Fruit fly (Drosophila melanogaster) whole organism, wandering third instar larva: ENCODE measurements around the gene Klp61F.

Source experiments
- fru ChIP-seq: fragments of 200-800 bp; sonication (Bioruptor generic); optimal IDR thresholded peaks from 3 replicates; lab custom pipeline; 2016; ENCODE audit warnings: missing biosample characterization, mild to moderate bottlenecking, missing genetic modification characterization
- pan ChIP-seq: fragments of >200 bp; optimal IDR thresholded peaks from 2 replicates; lab custom pipeline; 2017

DNA sequence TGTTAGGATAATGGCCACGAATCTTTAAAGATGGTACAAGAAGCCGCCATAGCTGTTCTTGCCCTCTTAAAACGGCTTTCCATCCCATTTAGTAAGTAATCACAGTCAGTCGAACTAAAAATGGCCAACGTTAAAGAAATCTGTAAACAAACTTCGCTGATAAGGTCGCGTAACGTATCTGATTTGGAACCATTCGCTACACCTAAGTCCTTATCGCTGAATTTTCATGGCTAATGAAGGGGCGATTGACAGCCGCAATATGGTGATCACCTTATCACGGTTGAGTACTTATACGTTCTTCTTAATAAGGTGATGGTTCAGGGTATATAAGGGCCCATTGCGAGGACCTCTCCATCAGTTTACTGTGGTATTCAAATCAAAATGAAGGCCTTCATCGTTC is 33.1 kb downstream of the Klp61F start, which contains the start of gene LysE:
- TF ChIP-seq pan (lab: Kevin White, UChicago) (no peak), fru (GFP tag; lab: Kevin White, UChicago) (no peak)
